Worm (Caenorhabditis elegans) whole organism, L4 larva: ENCODE measurements around the gene T26C5.5.

Experiments
- D1046.2 ChIP-seq: fragments of 200-800 bp; sonication (Bioruptor generic); IDR thresholded peaks from 2 replicates; pipeline ENCODE4 v1.3.6; 2022; ENCODE audit warnings: missing genetic modification characterization, missing compliant biosample characterization
- F10B5.3 ChIP-seq: sonication (generic microtip); optimal IDR thresholded peaks from 2 replicates; lab custom pipeline; 2016; ENCODE audit warnings: mild to moderate bottlenecking, missing genetic modification characterization, missing compliant biosample characterization
- F26F4.8 ChIP-seq: fragments of 200-800 bp; sonication (Bioruptor generic); conservative IDR thresholded peaks from 2 replicates; pipeline ENCODE4 v1.3.6; 2022; ENCODE audit warnings: missing genetic modification characterization, missing compliant biosample characterization
- F49E8.2 ChIP-seq: sonication (generic microtip); optimal IDR thresholded peaks from 2 replicates; lab custom pipeline; 2016; ENCODE audit warnings: missing compliant biosample characterization, mild to moderate bottlenecking, missing genetic modification characterization, borderline replicate concordance
- R02D3.7 ChIP-seq: fragments of 150-350 bp; sonication (generic microtip); optimal IDR thresholded peaks from 3 replicates; lab custom pipeline; 2014; ENCODE audit warnings: missing biosample characterization, missing genetic modification characterization
- T26A8.4 ChIP-seq: fragments of 200-800 bp; sonication (Bioruptor generic); IDR thresholded peaks from 2 replicates; pipeline ENCODE4 v1.3.6; 2022; ENCODE audit warnings: missing genetic modification characterization, missing compliant biosample characterization
- Y48G9A.11 ChIP-seq: fragments of 200-800 bp; sonication (Bioruptor generic); IDR thresholded peaks from 2 replicates; pipeline ENCODE4 v1.3.6; 2022; ENCODE audit warnings: missing genetic modification reagents, missing genetic modification characterization, missing compliant biosample characterization
- Y5F2A.4 ChIP-seq: fragments of 200-800 bp; sonication (Bioruptor generic); optimal IDR thresholded peaks from 2 replicates; lab custom pipeline; 2018; ENCODE audit warnings: mild to moderate bottlenecking, missing genetic modification characterization, missing compliant biosample characterization
- aly-2 ChIP-seq: sonication (generic microtip); optimal IDR thresholded peaks from 2 replicates; lab custom pipeline; 2018; ENCODE audit warnings: missing biosample characterization, missing genetic modification characterization
- arid-1 ChIP-seq: fragments of 200-800 bp; sonication (Bioruptor generic); conservative IDR thresholded peaks from 2 replicates; pipeline ENCODE4 v1.3.6; 2022; ENCODE audit warnings: missing genetic modification reagents, missing genetic modification characterization, missing compliant biosample characterization
- ceh-20 ChIP-seq: fragments of 200-800 bp; sonication (Bioruptor generic); IDR thresholded peaks from 2 replicates; pipeline ENCODE4 v1.3.6; 2022; ENCODE audit warnings: missing genetic modification reagents, missing genetic modification characterization, missing compliant biosample characterization
- ceh-62 ChIP-seq: sonication (generic microtip); optimal IDR thresholded peaks from 2 replicates; lab custom pipeline; 2017; ENCODE audit warnings: missing biosample characterization, missing genetic modification characterization
- daf-12 ChIP-seq: fragments of 150-350 bp; optimal IDR thresholded peaks from 2 replicates; lab custom pipeline; 2014; ENCODE audit warnings: missing biosample characterization, missing genetic modification reagents, missing genetic modification characterization
- daf-8 ChIP-seq: fragments of 200-800 bp; sonication (Bioruptor generic); IDR thresholded peaks from 2 replicates; pipeline ENCODE4 v1.3.6; 2022; ENCODE audit warnings: missing genetic modification characterization, missing compliant biosample characterization
- dmd-6 ChIP-seq: fragments of 200-800 bp; sonication (Bioruptor generic); IDR thresholded peaks from 2 replicates; pipeline ENCODE4 v1.3.6; 2022; ENCODE audit warnings: missing genetic modification reagents, missing genetic modification characterization, missing compliant biosample characterization
- dmd-8 ChIP-seq: fragments of 200-800 bp; sonication (Bioruptor generic); IDR thresholded peaks from 2 replicates; pipeline ENCODE4 v1.3.6; 2022; ENCODE audit warnings: missing genetic modification characterization, missing compliant biosample characterization
- egl-43 ChIP-seq: fragments of 200-800 bp; sonication (Bioruptor generic); IDR thresholded peaks from 2 replicates; pipeline ENCODE4 v1.3.6; 2022; ENCODE audit warnings: missing genetic modification reagents, missing genetic modification characterization, missing compliant biosample characterization
- fos-1 ChIP-seq: fragments of 150-350 bp; optimal IDR thresholded peaks from 2 replicates; lab custom pipeline; 2014; ENCODE audit warnings: missing biosample characterization, missing genetic modification characterization
- hif-1 ChIP-seq, 2 experiments: sonication (generic microtip); optimal IDR thresholded peaks; 2 replicates each; lab custom pipeline; 2016 to 2017; ENCODE audit warnings: missing compliant biosample characterization in 2 of 2, missing genetic modification characterization in 2 of 2, missing genetic modification reagents in 2 of 2, missing genotype in 2 of 2, mild to moderate bottlenecking in 1 of 2
- hlh-11 ChIP-seq: fragments of 200-800 bp; sonication (Bioruptor generic); optimal IDR thresholded peaks from 2 replicates; lab custom pipeline; 2018; ENCODE audit warnings: mild to moderate bottlenecking, missing genetic modification characterization, missing compliant biosample characterization
- hlh-30 ChIP-seq: sonication (generic microtip); optimal IDR thresholded peaks from 2 replicates; lab custom pipeline; 2017; ENCODE audit warnings: antibody characterized with exemption, mild to moderate bottlenecking, missing genetic modification characterization, missing compliant biosample characterization; ENCODE audit not compliant: insufficient read depth
- lim-7 ChIP-seq: fragments of 200-800 bp; sonication (Bioruptor generic); IDR thresholded peaks from 2 replicates; pipeline ENCODE4 v1.3.6; 2022; ENCODE audit warnings: missing genetic modification characterization, missing compliant biosample characterization
- lin-29 ChIP-seq: fragments of 200-800 bp; sonication (Bioruptor generic); IDR thresholded peaks from 2 replicates; pipeline ENCODE4 v1.3.6; 2022; ENCODE audit warnings: missing genetic modification reagents, missing genetic modification characterization, missing compliant biosample characterization
- lin-38 ChIP-seq: fragments of 200-800 bp; sonication (Bioruptor generic); IDR thresholded peaks from 2 replicates; pipeline ENCODE4 v1.3.6; 2022; ENCODE audit warnings: missing genetic modification reagents, missing genetic modification characterization, missing compliant biosample characterization
- lir-3 ChIP-seq: sonication (generic microtip); optimal IDR thresholded peaks from 2 replicates; lab custom pipeline; 2016; ENCODE audit warnings: mild to moderate bottlenecking, missing genetic modification characterization, missing compliant biosample characterization
- madf-9 ChIP-seq: fragments of 200-800 bp; sonication (Bioruptor generic); conservative IDR thresholded peaks from 2 replicates; pipeline ENCODE4 v1.3.6; 2022; ENCODE audit warnings: missing genetic modification reagents, missing genetic modification characterization, missing compliant biosample characterization
- nhr-111 ChIP-seq: fragments of 200-800 bp; sonication (Bioruptor generic); optimal IDR thresholded peaks from 2 replicates; lab custom pipeline; 2018; ENCODE audit warnings: mild to moderate bottlenecking, missing genetic modification characterization, missing compliant biosample characterization
- nhr-42 ChIP-seq: fragments of 200-800 bp; sonication (Bioruptor generic); IDR thresholded peaks from 2 replicates; pipeline ENCODE4 v1.3.6; 2022; ENCODE audit warnings: missing genetic modification characterization, missing compliant biosample characterization
- nhr-48 ChIP-seq: sonication (generic microtip); optimal IDR thresholded peaks from 2 replicates; lab custom pipeline; 2016; ENCODE audit warnings: mild to moderate bottlenecking, missing genetic modification characterization, missing compliant biosample characterization
- nhr-77 ChIP-seq: fragments of 150-350 bp; optimal IDR thresholded peaks from 2 replicates; lab custom pipeline; 2014; ENCODE audit warnings: missing biosample characterization, missing genetic modification characterization
- pha-4 ChIP-seq, 2 experiments: fragments of 150-350 bp in 1 of 2; fragments of 200-800 bp in 1 of 2; sonication (Bioruptor generic) in 1 of 2; IDR thresholded peaks in 1 of 2; optimal IDR thresholded peaks in 1 of 2; 2 replicates each; pipeline versions ENCODE4 v1.3.6 to Lab custom; 2014 to 2022; ENCODE audit warnings: missing genetic modification characterization in 2 of 2, missing genetic modification reagents in 2 of 2, missing biosample characterization in 1 of 2, missing compliant biosample characterization in 1 of 2
- pqm-1 ChIP-seq: sonication (generic microtip); optimal IDR thresholded peaks from 2 replicates; lab custom pipeline; 2017; ENCODE audit warnings: missing biosample characterization, missing genetic modification characterization
- rbr-2 ChIP-seq: sonication (generic microtip); optimal IDR thresholded peaks from 2 replicates; lab custom pipeline; 2016; ENCODE audit warnings: missing genotype, missing genetic modification characterization, missing compliant biosample characterization
- saeg-2 ChIP-seq: fragments of 200-800 bp; sonication (Bioruptor generic); IDR thresholded peaks from 2 replicates; pipeline ENCODE4 v1.3.6; 2022; ENCODE audit warnings: missing genetic modification reagents, missing genetic modification characterization, missing compliant biosample characterization
- sdz-12 ChIP-seq: fragments of 200-800 bp; sonication (Bioruptor generic); optimal IDR thresholded peaks from 2 replicates; lab custom pipeline; 2018; ENCODE audit warnings: mild to moderate bottlenecking, missing genetic modification characterization, missing compliant biosample characterization
- set-16 ChIP-seq: fragments of 200-800 bp; sonication (Bioruptor generic); IDR thresholded peaks from 2 replicates; pipeline ENCODE4 v1.3.6; 2022; ENCODE audit warnings: missing genetic modification reagents, missing genetic modification characterization, missing compliant biosample characterization
- snpc-1.2 ChIP-seq: fragments of 200-800 bp; sonication (Bioruptor generic); IDR thresholded peaks from 2 replicates; pipeline ENCODE4 v1.3.6; 2022; ENCODE audit warnings: missing genetic modification reagents, missing genetic modification characterization, missing compliant biosample characterization
- tra-1 ChIP-seq: fragments of 200-800 bp; sonication (Bioruptor generic); IDR thresholded peaks from 2 replicates; pipeline ENCODE4 v1.3.6; 2022; ENCODE audit warnings: missing genetic modification reagents, missing genetic modification characterization, missing compliant biosample characterization
- unc-130 ChIP-seq: sonication (generic microtip); optimal IDR thresholded peaks from 2 replicates; lab custom pipeline; 2016; ENCODE audit warnings: missing genetic modification reagents, missing genetic modification characterization, missing compliant biosample characterization
- zip-2 ChIP-seq: fragments of 150-350 bp; optimal IDR thresholded peaks from 2 replicates; lab custom pipeline; 2014; ENCODE audit warnings: missing biosample characterization, missing genetic modification characterization
- ztf-11 ChIP-seq: fragments of 150-350 bp; optimal IDR thresholded peaks from 2 replicates; lab custom pipeline; 2014; ENCODE audit warnings: missing biosample characterization, missing genetic modification characterization

T26C5.5 gene

DNA sequence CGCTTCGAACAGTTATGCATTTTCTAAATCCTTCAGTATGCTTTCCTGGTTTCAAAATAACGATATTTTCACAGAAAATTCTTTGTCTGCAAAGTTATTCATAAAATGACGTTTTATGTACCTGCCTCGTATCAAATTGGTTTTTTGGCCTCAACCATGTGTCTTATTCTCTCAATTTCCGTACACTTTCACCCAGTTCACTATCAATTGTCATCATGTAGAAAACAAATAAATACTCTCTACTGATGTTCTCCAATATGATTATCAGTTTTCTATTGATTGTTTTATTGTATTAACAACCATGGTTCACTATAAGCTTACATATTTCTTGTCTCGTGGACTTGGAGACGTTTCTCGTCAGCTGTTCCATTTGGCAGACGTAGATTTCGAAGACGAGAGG is 15.3 kb downstream of the T26C5.5 start, which contains the start of gene gst-13 (continued):
- TF ChIP-seq nhr-77, result peak; percentile 66
- TF ChIP-seq rbr-2, result no peak
- no peak for TF ChIP-seq aly-2 (tag; lab: Kevin White, UChicago)
- TF ChIP-seq daf-8 (GFP tag; lab: Robert Waterston, UW), result no peak
- TF ChIP-seq nhr-111 (GFP tag; lab: Kevin White, UChicago), result no peak
- TF ChIP-seq daf-12, result no peak
- TF ChIP-seq snpc-1.2 (GFP tag; lab: Robert Waterston, UW), result no peak
- TF ChIP-seq arid-1 (GFP tag; lab: Robert Waterston, UW), result no peak
- TF ChIP-seq pqm-1 (tag; lab: Kevin White, UChicago), result peak; percentile 92
- TF ChIP-seq Y5F2A.4 (GFP tag; lab: Kevin White, UChicago), result no peak
- TF ChIP-seq hlh-30, result no peak
- peak; percentile 84 for TF ChIP-seq dmd-6 (GFP tag; lab: Robert Waterston, UW)
- TF ChIP-seq saeg-2 (GFP tag; lab: Robert Waterston, UW), result no peak
- peak; percentile 18 for TF ChIP-seq nhr-48 (tag; lab: Kevin White, UChicago)
- TF ChIP-seq, all 104 proteins: peak for 12

DNA sequence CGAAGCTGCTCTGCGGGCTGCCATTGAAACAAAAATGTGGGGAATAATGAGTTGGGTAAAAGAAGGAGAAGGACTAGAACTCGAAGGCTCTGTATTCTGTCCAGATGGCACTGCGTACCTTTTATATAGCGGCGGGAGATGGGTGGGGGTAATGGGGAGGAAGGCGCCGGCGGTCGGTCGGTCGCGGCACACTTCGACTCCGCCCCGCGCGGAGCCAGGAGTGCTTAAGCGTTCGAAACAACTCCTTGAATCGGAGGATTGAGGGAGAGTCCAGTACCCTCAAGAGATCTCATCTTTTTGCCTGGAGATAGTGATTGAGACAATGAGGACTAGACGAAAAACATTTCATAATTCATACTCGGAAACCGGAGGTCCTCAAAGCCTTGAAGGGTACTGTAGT is 19.4 kb downstream of the T26C5.5 start, which contains the start of gene abu-14:
TSS of gene abu-14 (minus strand) at position 81 of the 400 bp plus-strand sequence.
- peak; percentile 86 for TF ChIP-seq set-16 (GFP tag; lab: Robert Waterston, UW)
- TF ChIP-seq R02D3.7 (tag; lab: Kevin White, UChicago), result no peak
- 0 out of 2 replicates have a peak, but pooled peaks have one; percentile 6 for TF ChIP-seq egl-43 (GFP tag; lab: Robert Waterston, UW)

DNA sequence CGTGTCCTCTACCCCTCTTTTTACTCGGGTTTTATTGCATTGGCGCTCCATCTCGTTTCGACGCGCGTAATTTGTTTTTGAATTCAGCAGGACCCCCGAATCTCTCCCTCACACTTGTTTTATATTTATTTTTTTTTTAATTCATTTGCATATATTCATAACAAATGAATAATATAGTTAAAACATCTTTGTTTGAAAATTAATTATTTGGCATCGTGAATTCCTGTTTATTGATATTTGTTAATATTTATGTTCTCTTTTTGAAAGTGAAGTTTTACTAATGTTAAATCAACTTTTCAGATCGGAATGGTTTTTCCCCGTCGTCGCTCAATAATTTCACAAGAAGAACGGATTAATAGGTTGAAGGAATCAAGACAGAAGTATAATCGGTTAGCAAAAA is 23.6 kb downstream of the T26C5.5 start, which contains the start of gene ZK1067.3:
TSS of gene ZK1067.3 (plus strand) at position 301 of the 400 bp plus-strand sequence.
- TF ChIP-seq pha-4 (GFP tag; IDR thresholded peaks at IDR 0.05; lab: Robert Waterston, UW) (no peak), pha-4 (tag; optimal IDR thresholded peaks at IDR 0.05; lab: Kevin White, UChicago) (no peak), lin-38 (GFP tag; lab: Robert Waterston, UW) (0 out of 2 replicates have a peak, but pooled peaks have one; percentile 4)

DNA sequence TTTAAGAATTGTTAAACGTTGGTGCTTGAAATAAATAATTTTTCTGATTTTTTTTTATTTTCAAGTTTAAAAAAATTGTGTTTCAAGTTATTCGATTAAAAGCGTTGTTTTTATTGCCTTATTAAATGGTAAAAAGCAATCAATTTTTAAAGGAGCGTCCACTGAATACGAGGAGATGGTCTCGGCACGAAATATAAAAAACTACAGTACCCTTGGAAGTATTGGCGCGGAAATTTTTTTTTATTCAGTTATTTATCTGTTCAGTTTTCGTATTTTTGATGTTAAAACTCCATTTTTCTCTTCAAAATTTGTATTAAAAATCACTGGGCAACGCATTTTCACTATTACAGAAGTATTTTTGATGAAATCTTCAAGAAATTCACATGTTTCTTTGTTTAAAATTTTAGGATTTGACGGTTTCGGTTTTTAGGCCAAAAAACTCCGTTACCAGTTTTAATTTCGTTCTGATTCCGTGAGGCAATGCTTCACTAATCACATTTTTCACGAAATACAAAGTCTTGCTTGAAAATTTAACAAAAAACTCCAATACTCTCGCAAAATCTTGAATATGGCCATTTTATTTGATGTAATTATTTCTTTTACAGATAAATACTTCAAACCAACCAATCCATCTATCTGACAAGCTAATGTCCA is 33.4 kb downstream of the T26C5.5 start, which contains the start of gene znfx-1:
TSS of gene znfx-1 (plus strand) at position 604 of the 654 bp plus-strand sequence.
- TF ChIP-seq unc-130 (GFP tag; lab: Kevin White, UChicago), result peak; percentile 35
- peak; percentile 69 for TF ChIP-seq Y48G9A.11 (GFP tag; lab: Robert Waterston, UW)
- no peak for TF ChIP-seq D1046.2 (GFP tag; lab: Robert Waterston, UW)
- TF ChIP-seq T26A8.4, result no peak
- peak; percentile 32 for TF ChIP-seq F49E8.2
- peak; percentile 38; the same call in 1 of the 2 replicates for TF ChIP-seq lin-38 (GFP tag; lab: Robert Waterston, UW)

DNA sequence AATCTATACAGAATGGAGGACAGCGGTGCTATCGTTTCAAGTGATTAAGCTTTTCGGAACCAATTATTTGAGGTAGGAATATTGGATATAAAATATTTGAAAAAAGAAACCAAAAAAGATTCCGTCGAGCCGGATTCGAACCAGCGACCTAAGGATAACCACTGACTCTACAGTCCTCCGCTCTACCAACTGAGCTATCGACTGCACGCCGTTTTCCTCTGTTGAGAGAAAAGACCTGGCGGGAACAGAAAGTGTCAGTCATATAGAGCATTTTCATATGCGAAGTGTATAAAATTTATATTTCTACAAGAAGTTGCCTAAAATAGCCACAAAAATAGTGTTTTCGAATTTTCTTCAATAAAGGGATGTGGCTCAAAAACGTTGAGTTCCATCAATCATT is 34.9 kb downstream of the T26C5.5 start:
- no peak for TF ChIP-seq lin-29 (GFP tag; lab: Robert Waterston, UW)
- TF ChIP-seq lir-3 (tag; lab: Kevin White, UChicago), result no peak
- no peak for TF ChIP-seq F26F4.8
- peak in 1 of 2 experiments; percentile 58 for TF ChIP-seq hif-1 (tag; optimal IDR thresholded peaks at IDR 0.05; lab: Kevin White, UChicago)
- no peak for TF ChIP-seq fos-1
- no peak for TF ChIP-seq sdz-12 (GFP tag; lab: Kevin White, UChicago)
- 0 out of 2 replicates have a peak, but pooled peaks have one; percentile 64 for TF ChIP-seq nhr-42 (GFP tag; lab: Robert Waterston, UW)
- TF ChIP-seq pqm-1 (tag; lab: Kevin White, UChicago), result no peak
- no peak for TF ChIP-seq ceh-62 (tag; lab: Kevin White, UChicago)
- peak; percentile 76 for TF ChIP-seq lin-38 (GFP tag; lab: Robert Waterston, UW)
- 0 out of 2 replicates have a peak, but pooled peaks have one; percentile 32 for TF ChIP-seq madf-9 (GFP tag; lab: Robert Waterston, UW)
- no peak for TF ChIP-seq ztf-11 (tag; lab: Kevin White, UChicago)
- 0 out of 2 replicates have a peak, but pooled peaks have one; percentile 7 for TF ChIP-seq D1046.2 (GFP tag; lab: Robert Waterston, UW)
- TF ChIP-seq ceh-20 (GFP tag; lab: Robert Waterston, UW), result no peak
- TF ChIP-seq daf-8 (GFP tag; lab: Robert Waterston, UW), result no peak
- peak; percentile 43 for TF ChIP-seq hlh-30
- peak; percentile 59; the same call in 1 of the 2 replicates for TF ChIP-seq tra-1
- no peak for TF ChIP-seq Y5F2A.4 (GFP tag; lab: Kevin White, UChicago)
- TF ChIP-seq F10B5.3 (tag; lab: Kevin White, UChicago), result no peak
- peak; percentile 67 for TF ChIP-seq hlh-11 (tag; lab: Kevin White, UChicago)
- TF ChIP-seq lim-7 (GFP tag; lab: Robert Waterston, UW), result peak; percentile 75
- TF ChIP-seq zip-2, result no peak
- no peak; the same call in 1 of the 2 replicates for TF ChIP-seq dmd-8 (GFP tag; lab: Robert Waterston, UW)
